Worm (Caenorhabditis elegans): ENCODE results near the gene T28C6.5.

DNA sequence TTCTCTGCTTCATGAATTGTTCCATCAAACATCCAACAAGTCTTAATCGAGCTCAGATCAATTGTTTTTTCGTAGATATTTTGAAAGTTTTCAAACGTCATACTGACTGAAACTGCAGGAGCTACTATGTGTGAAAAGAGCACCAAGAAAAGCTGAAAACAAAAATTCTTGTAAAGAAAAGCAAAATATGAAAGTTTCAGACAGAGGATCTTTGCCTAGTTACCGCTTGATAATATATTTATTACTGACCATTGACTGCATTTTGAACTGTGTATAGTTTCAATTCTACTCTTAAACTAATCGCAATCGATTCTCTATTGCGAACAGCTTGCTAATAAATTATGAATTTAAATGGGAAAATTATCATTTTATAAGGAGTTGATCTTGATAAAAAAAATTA, 23.0 kb upstream of the T28C6.5 start, which contains the start of gene clec-182:
- TF ChIP-seq ztf-26 (tag; optimal IDR thresholded peaks at IDR 0.05) (no peak), ztf-18 (tag; optimal IDR thresholded peaks at IDR 0.05) (no peak), Y53F4B.3 (GFP tag; IDR thresholded peaks at IDR 0.05) (no peak), F49E8.2 (tag; optimal IDR thresholded peaks at IDR 0.05; ENCODE audit: insufficient read depth) (no peak), sea-2 (GFP tag; IDR thresholded peaks at IDR 0.05) (no peak), sptf-2 (GFP tag; optimal IDR thresholded peaks at IDR 0.05) (no peak), pha-4 (tag; optimal IDR thresholded peaks at IDR 0.05) (no peak)
